Fruit fly (Drosophila melanogaster) whole organism, embryonic: ENCODE measurements around the gene CG33489.
A peak's percentile ranks its signal among the peaks of the same experiment; 100 is the strongest.

Experiments
- CG10147 ChIP-seq: fragments of 200-800 bp; sonication (Bioruptor generic); optimal IDR thresholded peaks from 2 replicates; lab custom pipeline; 2019; ENCODE audit warnings: missing biosample characterization, mild to moderate bottlenecking, missing genetic modification characterization, moderate library complexity
- CG10274 ChIP-seq: fragments of 200-800 bp; sonication (Bioruptor generic); optimal IDR thresholded peaks from 3 replicates; lab custom pipeline; 2017; ENCODE audit warnings: missing biosample characterization, mild to moderate bottlenecking, missing genetic modification characterization
- CG12769 ChIP-seq: fragments of 200-800 bp; sonication (Bioruptor generic); optimal IDR thresholded peaks from 2 replicates; lab custom pipeline; 2019; ENCODE audit warnings: missing biosample characterization, mild to moderate bottlenecking, missing genetic modification characterization, moderate library complexity
- CG14014 ChIP-seq: fragments of 200-800 bp; sonication (Bioruptor generic); IDR thresholded peaks from 2 replicates; pipeline ENCODE4 v1.3.6; 2022; ENCODE audit warnings: missing biosample characterization, missing genetic modification characterization
- CG15269 ChIP-seq: fragments of 200-800 bp; sonication (Bioruptor generic); optimal IDR thresholded peaks from 2 replicates; lab custom pipeline; 2018; ENCODE audit warnings: missing biosample characterization, mild to moderate bottlenecking, missing genetic modification characterization, moderate library complexity
- CG16779 ChIP-seq: fragments of 200-800 bp; sonication (Bioruptor generic); IDR thresholded peaks from 2 replicates; pipeline ENCODE4 v1.3.6; 2022; ENCODE audit warnings: missing biosample characterization, missing genetic modification characterization
- CG17802 ChIP-seq: fragments of 200-800 bp; sonication (Bioruptor generic); optimal IDR thresholded peaks from 2 replicates; lab custom pipeline; 2018; ENCODE audit warnings: missing biosample characterization, mild to moderate bottlenecking, missing genetic modification characterization, moderate library complexity
- CG1832 ChIP-seq: fragments of 200-800 bp; sonication (Bioruptor generic); optimal IDR thresholded peaks from 2 replicates; lab custom pipeline; 2017; ENCODE audit warnings: missing biosample characterization, mild to moderate bottlenecking, missing genetic modification characterization, inconsistent platforms
- CG18476 ChIP-seq: fragments of 200-800 bp; sonication (Bioruptor generic); optimal IDR thresholded peaks from 2 replicates; lab custom pipeline; 2016; ENCODE audit warnings: missing biosample characterization, mild to moderate bottlenecking, missing genetic modification characterization
- CG18619 ChIP-seq: fragments of 200-800 bp; sonication (Bioruptor generic); optimal IDR thresholded peaks from 3 replicates; lab custom pipeline; 2017; ENCODE audit warnings: missing biosample characterization, mild to moderate bottlenecking, missing genetic modification characterization
- CG18764 ChIP-seq: fragments of 200-800 bp; sonication (Bioruptor generic); optimal IDR thresholded peaks from 3 replicates; lab custom pipeline; 2016; ENCODE audit warnings: missing biosample characterization, missing genetic modification characterization
- CG32767 ChIP-seq: fragments of 200-800 bp; sonication (Bioruptor generic); IDR thresholded peaks from 2 replicates; pipeline ENCODE4 v1.3.6; 2022; ENCODE audit warnings: missing biosample characterization, missing genetic modification characterization
- CG4328 ChIP-seq: fragments of 200-800 bp; sonication (Bioruptor generic); optimal IDR thresholded peaks from 3 replicates; lab custom pipeline; 2017; ENCODE audit warnings: missing biosample characterization, missing genetic modification reagents, missing genetic modification characterization
- CG4820 ChIP-seq: fragments of 200-800 bp; sonication (Bioruptor generic); optimal IDR thresholded peaks from 3 replicates; lab custom pipeline; 2016; ENCODE audit warnings: missing biosample characterization, missing genetic modification characterization
- CG7786 ChIP-seq: fragments of 200-800 bp; sonication (Bioruptor generic); optimal IDR thresholded peaks from 2 replicates; lab custom pipeline; 2016; ENCODE audit warnings: missing biosample characterization, missing genetic modification characterization
- CG8478 ChIP-seq: fragments of >200 bp; optimal IDR thresholded peaks from 2 replicates; lab custom pipeline; 2018
- CG9932 ChIP-seq: fragments of 200-800 bp; sonication (Bioruptor generic); IDR thresholded peaks from 2 replicates; pipeline ENCODE4 v1.3.6; 2022; ENCODE audit warnings: missing biosample characterization, missing genetic modification characterization
- D19B ChIP-seq: fragments of 200-800 bp; sonication (Bioruptor generic); optimal IDR thresholded peaks from 2 replicates; lab custom pipeline; 2017; ENCODE audit warnings: missing biosample characterization, mild to moderate bottlenecking, missing genetic modification characterization
- Drgx ChIP-seq: fragments of 200-800 bp; sonication (Bioruptor generic); IDR thresholded peaks from 2 replicates; pipeline ENCODE4 v1.3.6; 2022; ENCODE audit warnings: missing biosample characterization, missing genetic modification characterization
- Eip74EF ChIP-seq, 2 experiments: fragments of 200-800 bp in 1 of 2; fragments of >200 bp in 1 of 2; sonication (Bioruptor generic) in 1 of 2; optimal IDR thresholded peaks; 2 replicates each; lab custom pipeline; 2017 to 2019; ENCODE audit warnings: missing biosample characterization in 2 of 2, missing genetic modification characterization in 2 of 2, mild to moderate bottlenecking in 1 of 2, moderate library complexity in 1 of 2
- Fer3 ChIP-seq: fragments of 200-800 bp; sonication (Bioruptor generic); optimal IDR thresholded peaks from 2 replicates; lab custom pipeline; 2018; ENCODE audit warnings: missing biosample characterization, mild to moderate bottlenecking, missing genetic modification characterization, moderate library complexity
- HmgD ChIP-seq: fragments of 200-800 bp; sonication (Bioruptor generic); optimal IDR thresholded peaks from 3 replicates; lab custom pipeline; 2016; ENCODE audit warnings: missing biosample characterization, missing genetic modification characterization
- MESR4 ChIP-seq: fragments of 200-800 bp; sonication (Bioruptor generic); optimal IDR thresholded peaks from 2 replicates; lab custom pipeline; 2018; ENCODE audit warnings: missing biosample characterization, mild to moderate bottlenecking, missing genetic modification characterization, moderate library complexity
- MTF-1 ChIP-seq: fragments of 200-800 bp; sonication (Bioruptor generic); optimal IDR thresholded peaks from 2 replicates; lab custom pipeline; 2018; ENCODE audit warnings: missing biosample characterization, mild to moderate bottlenecking, missing genetic modification characterization, borderline replicate concordance
- Mad ChIP-seq: fragments of 200-800 bp; sonication (Bioruptor generic); optimal IDR thresholded peaks from 2 replicates; lab custom pipeline; 2016; ENCODE audit warnings: missing biosample characterization, missing genetic modification characterization
- Mes4 ChIP-seq: fragments of 200-800 bp; sonication (Bioruptor generic); optimal IDR thresholded peaks from 2 replicates; lab custom pipeline; 2016; ENCODE audit warnings: missing biosample characterization, missing genetic modification characterization
- NC2β ChIP-seq: fragments of 200-800 bp; sonication (Bioruptor generic); optimal IDR thresholded peaks from 2 replicates; lab custom pipeline; 2016; ENCODE audit warnings: missing biosample characterization, missing genetic modification characterization
- NFAT ChIP-seq: fragments of 200-800 bp; sonication (Bioruptor generic); IDR thresholded peaks from 2 replicates; pipeline ENCODE4 v1.3.6; 2022; ENCODE audit warnings: missing biosample characterization, missing genetic modification characterization
- Poxn ChIP-seq: fragments of 200-800 bp; sonication (Bioruptor generic); IDR thresholded peaks from 2 replicates; pipeline ENCODE4 v1.3.6; 2022; ENCODE audit warnings: missing biosample characterization, missing genetic modification characterization
- Stat92E ChIP-seq, 3 experiments: fragments of >200 bp in 2 of 3; fragments of 200-800 bp in 1 of 3; sonication (Bioruptor generic) in 1 of 3; optimal IDR thresholded peaks; 2 replicates each; lab custom pipeline; 2017 to 2019; ENCODE audit warnings: missing biosample characterization in 3 of 3, missing genetic modification characterization in 3 of 3, mild to moderate bottlenecking in 1 of 3, moderate library complexity in 1 of 3
- br ChIP-seq: fragments of >200 bp; optimal IDR thresholded peaks from 2 replicates; lab custom pipeline; 2017
- ems ChIP-seq: fragments of 200-800 bp; sonication (Bioruptor generic); optimal IDR thresholded peaks from 3 replicates; lab custom pipeline; 2016; ENCODE audit warnings: missing biosample characterization, missing genetic modification characterization
- eve ChIP-seq, 2 experiments: fragments of >200 bp; optimal IDR thresholded peaks; 2 replicates each; lab custom pipeline; 2017; ENCODE audit warnings: missing biosample characterization in 2 of 2, missing genetic modification characterization in 2 of 2
- eyg ChIP-seq: fragments of 200-800 bp; sonication (Bioruptor generic); optimal IDR thresholded peaks from 3 replicates; lab custom pipeline; 2016; ENCODE audit warnings: missing biosample characterization, missing genetic modification characterization
- gsb-n ChIP-seq: fragments of 200-800 bp; sonication (Bioruptor generic); optimal IDR thresholded peaks from 3 replicates; lab custom pipeline; 2018; ENCODE audit warnings: missing biosample characterization, mild to moderate bottlenecking, missing genetic modification characterization
- jumu ChIP-seq: fragments of 200-800 bp; sonication (Bioruptor generic); optimal IDR thresholded peaks from 3 replicates; lab custom pipeline; 2016; ENCODE audit warnings: missing biosample characterization, missing genetic modification characterization
- kah ChIP-seq: fragments of 200-800 bp; sonication (Bioruptor generic); optimal IDR thresholded peaks from 2 replicates; lab custom pipeline; 2018; ENCODE audit warnings: missing biosample characterization, mild to moderate bottlenecking, missing genetic modification characterization
- lbe ChIP-seq: fragments of 200-800 bp; sonication (Bioruptor generic); optimal IDR thresholded peaks from 2 replicates; lab custom pipeline; 2016; ENCODE audit warnings: missing biosample characterization, mild to moderate bottlenecking, missing genetic modification characterization
- mld ChIP-seq: fragments of 200-800 bp; sonication (Bioruptor generic); IDR thresholded peaks from 3 replicates; pipeline ENCODE4 v1.3.6; 2022; ENCODE audit warnings: missing biosample characterization, missing genetic modification characterization; ENCODE audit not compliant: partially characterized antibody
- nau ChIP-seq: fragments of 200-800 bp; sonication (Bioruptor generic); optimal IDR thresholded peaks from 3 replicates; lab custom pipeline; 2017; ENCODE audit warnings: missing biosample characterization, mild to moderate bottlenecking, missing genetic modification characterization, missing genetic modification reagents
- pros ChIP-seq: fragments of 200-800 bp; sonication (Bioruptor generic); optimal IDR thresholded peaks from 3 replicates; lab custom pipeline; 2019; ENCODE audit warnings: missing biosample characterization, mild to moderate bottlenecking, missing genetic modification characterization, moderate library complexity
- psq ChIP-seq: fragments of 200-800 bp; sonication (Bioruptor generic); optimal IDR thresholded peaks from 2 replicates; lab custom pipeline; 2017; ENCODE audit warnings: missing biosample characterization, missing genetic modification characterization
- schlank ChIP-seq: fragments of 200-800 bp; sonication (Bioruptor generic); optimal IDR thresholded peaks from 2 replicates; lab custom pipeline; 2018; ENCODE audit warnings: missing biosample characterization, mild to moderate bottlenecking, missing genetic modification characterization
- sens-2 ChIP-seq: fragments of 200-800 bp; sonication (Bioruptor generic); IDR thresholded peaks from 2 replicates; pipeline ENCODE4 v1.3.6; 2022; ENCODE audit warnings: missing biosample characterization, missing genetic modification characterization
- sim ChIP-seq: fragments of 200-800 bp; sonication (Bioruptor generic); IDR thresholded peaks from 2 replicates; pipeline ENCODE4 v1.3.6; 2022; ENCODE audit warnings: missing biosample characterization, missing genetic modification characterization
- sob ChIP-seq: fragments of 200-800 bp; sonication (Bioruptor generic); IDR thresholded peaks from 2 replicates; pipeline ENCODE4 v1.3.6; 2022; ENCODE audit warnings: missing biosample characterization, missing genetic modification characterization
- sqz ChIP-seq: fragments of 200-800 bp; sonication (Bioruptor generic); optimal IDR thresholded peaks from 3 replicates; lab custom pipeline; 2018; ENCODE audit warnings: missing biosample characterization, mild to moderate bottlenecking, missing genetic modification characterization
- ssp ChIP-seq: fragments of 200-800 bp; sonication (Bioruptor generic); IDR thresholded peaks from 2 replicates; pipeline ENCODE4 v1.3.6; 2022; ENCODE audit warnings: missing biosample characterization, missing genetic modification characterization
- tx ChIP-seq: fragments of 200-800 bp; sonication (Bioruptor generic); optimal IDR thresholded peaks from 2 replicates; lab custom pipeline; 2016; ENCODE audit warnings: missing biosample characterization, missing genetic modification characterization
- vfl ChIP-seq: fragments of 200-800 bp; sonication (Bioruptor generic); optimal IDR thresholded peaks from 2 replicates; lab custom pipeline; 2016; ENCODE audit warnings: missing biosample characterization, missing genetic modification characterization
- wek ChIP-seq: fragments of 200-800 bp; sonication (Bioruptor generic); optimal IDR thresholded peaks from 3 replicates; lab custom pipeline; 2018; ENCODE audit warnings: missing biosample characterization, mild to moderate bottlenecking, missing genetic modification characterization, moderate library complexity

The CG33489 gene

DNA sequence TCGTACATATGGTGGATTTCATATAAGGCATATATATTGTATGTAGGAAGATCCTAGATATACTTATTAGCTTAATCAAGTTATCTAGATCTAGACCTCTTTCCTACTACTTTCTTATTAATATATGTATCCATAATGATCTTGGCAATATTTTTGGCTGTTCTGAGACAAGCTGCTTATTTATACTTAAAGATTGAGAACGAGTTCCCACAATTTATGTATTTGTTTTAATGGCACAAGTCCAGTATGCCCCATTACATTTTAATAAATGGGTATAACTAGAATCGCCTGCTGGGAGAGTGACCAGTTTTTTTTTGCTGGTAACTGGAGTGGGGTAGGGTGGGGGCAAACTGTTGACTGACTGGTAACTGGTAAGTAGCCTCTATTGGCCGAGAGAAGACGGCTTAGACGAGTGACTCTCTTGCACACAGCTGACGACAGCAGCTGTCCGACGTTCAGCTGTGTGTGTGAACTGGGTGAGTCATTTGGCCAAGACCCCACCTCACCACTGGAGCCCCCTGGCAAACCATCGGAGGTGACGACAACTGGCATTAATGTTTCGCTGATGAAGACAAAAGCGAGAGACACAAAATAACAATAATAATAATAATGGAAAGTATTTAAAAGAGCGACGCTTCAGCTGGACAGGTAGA is 40.0 kb downstream of the CG33489 start (continued):
- TF ChIP-seq lbe (GFP tag; lab: Kevin White, UChicago) (no peak), kah (no peak), CG15269 (tag; lab: Kevin White, UChicago) (no peak), MTF-1 (no peak), Stat92E (GFP tag; optimal IDR thresholded peaks at IDR 0.05; lab: Kevin White, UChicago) (no peak), sens-2 (no peak), Mad (no peak), ssp (GFP tag; lab: Robert Waterston, UW) (no peak), HmgD (GFP tag; lab: Kevin White, UChicago) (no peak), Mes4 (GFP tag; lab: Kevin White, UChicago) (no peak), Eip74EF (GFP tag; optimal IDR thresholded peaks at IDR 0.05; lab: Kevin White, UChicago) (peak in 1 of 2 experiments; percentile 4), mld (GFP tag; lab: Robert Waterston, UW) (no peak), jumu (GFP tag; lab: Kevin White, UChicago) (no peak), CG14014 (GFP tag; lab: Robert Waterston, UW) (peak; percentile 25; the same call in 1 of the 2 replicates), CG7786 (GFP tag; lab: Kevin White, UChicago) (no peak), CG18476 (GFP tag; lab: Kevin White, UChicago) (no peak), br (no peak), CG18619 (GFP tag; lab: Kevin White, UChicago) (no peak), sob (GFP tag; lab: Robert Waterston, UW) (no peak), sqz (GFP tag; lab: Kevin White, UChicago) (no peak), CG9932 (GFP tag; lab: Robert Waterston, UW) (peak; percentile 10; the same call in 1 of the 2 replicates), nau (GFP tag; lab: Kevin White, UChicago) (no peak), sim (no peak), eve (GFP tag; optimal IDR thresholded peaks at IDR 0.05; lab: Kevin White, UChicago) (no peak), eyg (GFP tag; lab: Kevin White, UChicago) (no peak), vfl (GFP tag; lab: Kevin White, UChicago) (no peak), gsb-n (tag; lab: Kevin White, UChicago) (no peak), ems (no peak), CG1832 (GFP tag; lab: Kevin White, UChicago) (no peak), NC2β (GFP tag; lab: Kevin White, UChicago) (no peak), MESR4 (GFP tag; lab: Kevin White, UChicago) (no peak), CG4820 (GFP tag; lab: Kevin White, UChicago) (no peak), CG12769 (tag; lab: Kevin White, UChicago) (peak; percentile 38), pros (GFP tag; lab: Kevin White, UChicago) (no peak), Fer3 (tag; lab: Kevin White, UChicago) (no peak), CG8478 (lab: Kevin White, UChicago) (no peak), Poxn (no peak), NFAT (peak; percentile 47), CG17802 (no peak), tx (GFP tag; lab: Kevin White, UChicago) (no peak), D19B (GFP tag; lab: Kevin White, UChicago) (peak; percentile 74), CG18764 (GFP tag; lab: Kevin White, UChicago) (no peak), Drgx (0 out of 2 replicates have a peak, but pooled peaks have one; percentile 23), CG4328 (GFP tag; lab: Kevin White, UChicago) (no peak), CG32767 (no peak), schlank (tag; lab: Kevin White, UChicago) (no peak), wek (no peak), CG16779 (GFP tag; lab: Robert Waterston, UW) (no peak), CG10147 (GFP tag; lab: Kevin White, UChicago) (no peak), CG10274 (GFP tag; lab: Kevin White, UChicago) (no peak), psq (GFP tag; lab: Kevin White, UChicago) (no peak)
